Fruit fly (Drosophila melanogaster): ENCODE measurements around the gene fu.

fu gene

DNA sequence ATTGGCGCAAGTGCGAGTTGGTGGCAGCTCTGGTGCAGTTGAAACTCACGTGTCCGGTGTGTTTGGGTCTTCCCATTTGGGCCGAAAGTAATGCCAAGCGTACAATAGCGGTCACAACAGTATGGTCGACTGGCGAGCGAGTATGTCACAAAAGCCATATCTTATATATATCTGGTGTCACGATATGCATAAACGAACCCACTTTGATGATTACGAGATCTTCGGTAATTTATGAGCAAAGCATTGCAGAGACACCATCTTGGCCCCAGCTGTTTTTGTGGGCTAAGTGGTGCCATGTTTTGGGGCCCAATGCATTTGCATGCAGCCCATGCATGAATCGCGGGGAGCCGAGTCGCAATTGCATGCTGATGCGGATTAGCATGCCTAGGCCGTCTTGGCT lies 21.3 kb downstream of the fu start (continued):
- peak; percentile 25 for TF ChIP-seq Sox14 (GFP tag; optimal IDR thresholded peaks at IDR 0.05)
- no peak for TF ChIP-seq CG10669 (GFP tag; optimal IDR thresholded peaks at IDR 0.05)
- TF ChIP-seq CG9139 (GFP tag; optimal IDR thresholded peaks at IDR 0.05), result no peak
- peak; percentile 10 for TF ChIP-seq Smox (GFP tag; optimal IDR thresholded peaks at IDR 0.05)
- peak; percentile 80 for TF ChIP-seq eg (GFP tag; IDR thresholded peaks at IDR 0.05)
- no peak for TF ChIP-seq CG16779 (tag; optimal IDR thresholded peaks at IDR 0.05)
- TF ChIP-seq CG6808 (GFP tag; optimal IDR thresholded peaks at IDR 0.05), result no peak
- no peak for TF ChIP-seq CG8632 (GFP tag; optimal IDR thresholded peaks at IDR 0.05)
- TF ChIP-seq cyc (GFP tag; optimal IDR thresholded peaks at IDR 0.05), result peak; percentile 21
- TF ChIP-seq CG8119 (GFP tag; IDR thresholded peaks at IDR 0.05), result peak; percentile 47; the same call in 1 of the 3 replicates
- TF ChIP-seq Eip78C (GFP tag), result peak; percentile 73
- TF ChIP-seq Hr39 (GFP tag; optimal IDR thresholded peaks at IDR 0.05), result no peak
- peak in 1 of 2 experiments; percentile 15 for TF ChIP-seq ss (GFP tag; optimal IDR thresholded peaks at IDR 0.05)
- no peak for TF ChIP-seq topi (GFP tag; optimal IDR thresholded peaks at IDR 0.05)
- peak; percentile 37 for TF ChIP-seq CG6792 (GFP tag; optimal IDR thresholded peaks at IDR 0.05)
- TF ChIP-seq vri (GFP tag; optimal IDR thresholded peaks at IDR 0.05), result no peak
- no peak for TF ChIP-seq CG11762 (GFP tag; optimal IDR thresholded peaks at IDR 0.05; ENCODE audit: insufficient read depth)
- TF ChIP-seq Eip93F (GFP tag; optimal IDR thresholded peaks at IDR 0.05), result no peak
- peak; percentile 55 for TF ChIP-seq CG32006 (GFP tag; optimal IDR thresholded peaks at IDR 0.05)
- TF ChIP-seq CG6276 (GFP tag; optimal IDR thresholded peaks at IDR 0.05), result peak; percentile 31
- no peak for TF ChIP-seq Gug (GFP tag; IDR thresholded peaks at IDR 0.05)
- peak; percentile 4 for TF ChIP-seq dac (GFP tag; optimal IDR thresholded peaks at IDR 0.05)
- TF ChIP-seq dsx (GFP tag; optimal IDR thresholded peaks at IDR 0.05; ENCODE audit: poor library complexity, severe bottlenecking), result no peak
- TF ChIP-seq Hr4 (GFP tag; optimal IDR thresholded peaks at IDR 0.05), result peak; percentile 51
- no peak for TF ChIP-seq fd59A (GFP tag; optimal IDR thresholded peaks at IDR 0.05)
- peak; percentile 2 for TF ChIP-seq CG8319 (GFP tag; optimal IDR thresholded peaks at IDR 0.05)
- TF ChIP-seq CG4318 (GFP tag; optimal IDR thresholded peaks at IDR 0.05), result peak; percentile 32
- TF ChIP-seq CG11902 (GFP tag; optimal IDR thresholded peaks at IDR 0.05), result peak; percentile 5
- TF ChIP-seq spab (GFP tag; optimal IDR thresholded peaks at IDR 0.05), result no peak
- TF ChIP-seq Met (GFP tag; optimal IDR thresholded peaks at IDR 0.05), result peak; percentile 18
- TF ChIP-seq OdsH (GFP tag; optimal IDR thresholded peaks at IDR 0.05), result peak; percentile 36

- TF ChIP-seq dsx (GFP tag; optimal IDR thresholded peaks at IDR 0.05; ENCODE audit: poor library complexity, severe bottlenecking), result no peak
- TF ChIP-seq Lpt (GFP tag; optimal IDR thresholded peaks at IDR 0.05), result no peak
- TF ChIP-seq Eip78C (GFP tag), result peak; percentile 5
- no peak for TF ChIP-seq CG6808 (GFP tag; optimal IDR thresholded peaks at IDR 0.05)
- no peak for TF ChIP-seq Sox14 (GFP tag; optimal IDR thresholded peaks at IDR 0.05)
- no peak for TF ChIP-seq CG32006 (GFP tag; optimal IDR thresholded peaks at IDR 0.05)
- no peak for TF ChIP-seq Ets96B (tag; optimal IDR thresholded peaks at IDR 0.05)
- TF ChIP-seq CG8319 (GFP tag; optimal IDR thresholded peaks at IDR 0.05), result no peak
These were observed 23.9 kb downstream of the fu start for dm6 chrX:18681410-18681809.

dm6 chrX:18682815-18683214 lies 25.3 kb downstream of the fu start:
- TF ChIP-seq CG11762 (GFP tag; optimal IDR thresholded peaks at IDR 0.05; ENCODE audit: insufficient read depth) (no peak), net (GFP tag; optimal IDR thresholded peaks at IDR 0.05) (no peak), Smox (GFP tag; optimal IDR thresholded peaks at IDR 0.05) (no peak), Hr39 (GFP tag; optimal IDR thresholded peaks at IDR 0.05) (no peak), CG11902 (GFP tag; optimal IDR thresholded peaks at IDR 0.05) (no peak), Eip93F (GFP tag; optimal IDR thresholded peaks at IDR 0.05) (no peak), svp (GFP tag) (no peak), CG16779 (tag; optimal IDR thresholded peaks at IDR 0.05) (no peak), spab (GFP tag; optimal IDR thresholded peaks at IDR 0.05) (no peak), CG3032 (tag; optimal IDR thresholded peaks at IDR 0.05) (no peak), Lpt (GFP tag; optimal IDR thresholded peaks at IDR 0.05) (no peak), topi (GFP tag; optimal IDR thresholded peaks at IDR 0.05) (no peak), CG31627 (GFP tag; optimal IDR thresholded peaks at IDR 0.05) (no peak), fd59A (GFP tag; optimal IDR thresholded peaks at IDR 0.05) (no peak), CG7368 (GFP tag; optimal IDR thresholded peaks at IDR 0.05) (no peak), CG15336 (GFP tag; IDR thresholded peaks at IDR 0.05) (no peak)
